Fruit fly (Drosophila melanogaster): ENCODE results near the gene CG4709.

- no peak for TF ChIP-seq CG8478 (optimal IDR thresholded peaks at IDR 0.05)
- TF ChIP-seq CTCF (optimal IDR thresholded peaks at IDR 0.05): no peak
Measured at dm6 chr2L:10002408-10003358, 48.6 kb downstream of the CG4709 start, which contains the start of the genes CG31875 and SoYb.

All from S2 (cell line).